Worm (Caenorhabditis elegans) whole organism, early embryonic: ENCODE results near the gene pde-3.

Experiments
- B0310.2 ChIP-seq: sonication (generic microtip); optimal IDR thresholded peaks from 2 replicates; lab custom pipeline; 2016; ENCODE audit warnings: mild to moderate bottlenecking, missing genetic modification characterization, missing compliant biosample characterization
- F13C5.2 ChIP-seq: sonication (generic microtip); optimal IDR thresholded peaks from 2 replicates; lab custom pipeline; 2017; ENCODE audit warnings: mild to moderate bottlenecking, missing genetic modification characterization, inconsistent platforms, missing compliant biosample characterization
- aly-1 ChIP-seq: sonication (generic microtip); optimal IDR thresholded peaks from 2 replicates; lab custom pipeline; 2016; ENCODE audit warnings: missing genetic modification characterization, missing compliant biosample characterization
- ama-1 ChIP-seq: fragments of 150-350 bp; optimal IDR thresholded peaks from 2 replicates; lab custom pipeline; 2014
- ceh-13 ChIP-seq: fragments of 200-800 bp; sonication (Bioruptor generic); optimal IDR thresholded peaks from 2 replicates; lab custom pipeline; 2018; ENCODE audit warnings: mild to moderate bottlenecking, missing genetic modification characterization, missing compliant biosample characterization
- flt-1 ChIP-seq: fragments of 200-800 bp; sonication (Bioruptor generic); IDR thresholded peaks from 2 replicates; pipeline ENCODE4 v1.3.6; 2022; ENCODE audit warnings: missing genetic modification characterization, missing compliant biosample characterization
- hnd-1 ChIP-seq: sonication (generic microtip); optimal IDR thresholded peaks from 2 replicates; lab custom pipeline; 2016; ENCODE audit warnings: missing genetic modification characterization, missing compliant biosample characterization
- pes-1 ChIP-seq: fragments of 200-800 bp; sonication (Bioruptor generic); IDR thresholded peaks from 2 replicates; pipeline ENCODE4 v1.3.6; 2022; ENCODE audit warnings: missing genetic modification reagents, missing genetic modification characterization, missing compliant biosample characterization
- scrt-1 ChIP-seq: fragments of 200-800 bp; sonication (Bioruptor generic); IDR thresholded peaks from 2 replicates; pipeline ENCODE4 v1.3.6; 2022; ENCODE audit warnings: missing genetic modification characterization, missing compliant biosample characterization
- sea-1 ChIP-seq: fragments of 200-800 bp; sonication (Bioruptor generic); conservative IDR thresholded peaks from 2 replicates; pipeline ENCODE4 v1.3.6; 2022; ENCODE audit warnings: missing genetic modification characterization, missing compliant biosample characterization
- tbx-37 ChIP-seq: fragments of 200-800 bp; sonication (Bioruptor generic); conservative IDR thresholded peaks from 2 replicates; pipeline ENCODE4 v1.3.6; 2022; ENCODE audit warnings: missing genetic modification reagents, missing genetic modification characterization, missing compliant biosample characterization
- tra-4 ChIP-seq: sonication (generic microtip); optimal IDR thresholded peaks from 2 replicates; lab custom pipeline; 2017; ENCODE audit warnings: missing genetic modification characterization, missing compliant biosample characterization

DNA sequence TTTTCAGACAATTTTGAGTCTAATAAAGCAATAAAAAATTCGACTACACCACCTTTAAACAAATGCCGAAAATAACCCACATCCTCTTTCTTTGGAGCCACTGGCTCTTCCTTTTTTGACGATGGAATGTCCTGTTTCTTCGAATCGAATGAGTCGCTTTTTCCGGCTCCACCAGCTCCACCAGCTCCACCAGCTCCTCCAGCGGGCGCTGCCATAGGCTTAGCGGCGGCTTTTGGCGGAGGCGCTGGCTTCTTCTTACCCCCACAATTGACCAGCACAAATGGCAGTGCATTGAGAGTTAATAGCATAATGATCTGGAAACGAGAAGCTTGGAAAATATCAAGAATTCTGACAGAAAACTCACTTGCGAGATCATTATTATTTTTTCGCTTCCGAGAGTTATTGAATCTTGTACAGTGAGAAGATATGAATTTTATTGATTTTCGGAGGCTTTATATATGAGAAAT, 42.7 kb upstream of the pde-3 start, which contains the start of gene Y53F4A.2:
- TF ChIP-seq F13C5.2 (no peak), tra-4 (no peak), sea-1 (GFP tag; lab: Robert Waterston, UW) (no peak), ama-1 (lab: Kevin White, UChicago) (no peak), ceh-13 (no peak), hnd-1 (tag; lab: Kevin White, UChicago) (no peak), tbx-37 (GFP tag; lab: Robert Waterston, UW) (no peak), B0310.2 (tag; lab: Kevin White, UChicago) (no peak), flt-1 (no peak), pes-1 (GFP tag; lab: Robert Waterston, UW) (no peak), aly-1 (tag; lab: Kevin White, UChicago) (no peak), scrt-1 (GFP tag; lab: Robert Waterston, UW) (no peak)
